Worm (Caenorhabditis elegans) whole organism, L3 larva: ENCODE measurements around the gene srd-45.

Source experiments
- ama-1 ChIP-seq: fragments of 150-350 bp; optimal IDR thresholded peaks from 2 replicates; lab custom pipeline; 2018
- ceh-16 ChIP-seq: sonication (generic microtip); optimal IDR thresholded peaks from 2 replicates; lab custom pipeline; 2017; ENCODE audit warnings: missing biosample characterization, missing genetic modification characterization
- egl-5 ChIP-seq: fragments of 150-350 bp; optimal IDR thresholded peaks from 2 replicates; lab custom pipeline; 2017; ENCODE audit warnings: missing biosample characterization, missing genetic modification reagents, missing genetic modification characterization, inconsistent platforms
- lin-39 ChIP-seq: fragments of 150-350 bp; optimal IDR thresholded peaks from 2 replicates; lab custom pipeline; 2018; ENCODE audit warnings: missing biosample characterization, missing genetic modification reagents, missing genetic modification characterization
- nfya-1 ChIP-seq: sonication (generic microtip); optimal IDR thresholded peaks from 2 replicates; lab custom pipeline; 2017; ENCODE audit warnings: missing genetic modification characterization, mild to moderate bottlenecking, missing compliant biosample characterization, antibody characterized with exemption, moderate library complexity; ENCODE audit not compliant: insufficient read depth
- nhr-11 ChIP-seq: fragments of 150-350 bp; optimal IDR thresholded peaks from 2 replicates; lab custom pipeline; 2014; ENCODE audit warnings: missing biosample characterization, missing genetic modification characterization
- nhr-28 ChIP-seq: fragments of 150-350 bp; optimal IDR thresholded peaks from 2 replicates; lab custom pipeline; 2014; ENCODE audit warnings: missing biosample characterization, missing genetic modification characterization
- nhr-76 ChIP-seq: fragments of 150-350 bp; sonication (generic microtip); optimal IDR thresholded peaks from 5 replicates; lab custom pipeline; 2014; ENCODE audit warnings: missing biosample characterization, missing genetic modification characterization
- sea-2 ChIP-seq: fragments of 150-350 bp; sonication (generic microtip); optimal IDR thresholded peaks from 4 replicates; lab custom pipeline; 2014; ENCODE audit warnings: missing biosample characterization, missing genetic modification reagents, missing genetic modification characterization
- snpc-4 ChIP-seq: fragments of 150-350 bp; optimal IDR thresholded peaks from 2 replicates; lab custom pipeline; 2014; ENCODE audit warnings: missing biosample characterization, missing genetic modification characterization
- unc-62 ChIP-seq: fragments of 150-350 bp; sonication (generic microtip); optimal IDR thresholded peaks from 4 replicates; lab custom pipeline; 2014; ENCODE audit warnings: missing biosample characterization, missing genetic modification reagents, missing genetic modification characterization

DNA sequence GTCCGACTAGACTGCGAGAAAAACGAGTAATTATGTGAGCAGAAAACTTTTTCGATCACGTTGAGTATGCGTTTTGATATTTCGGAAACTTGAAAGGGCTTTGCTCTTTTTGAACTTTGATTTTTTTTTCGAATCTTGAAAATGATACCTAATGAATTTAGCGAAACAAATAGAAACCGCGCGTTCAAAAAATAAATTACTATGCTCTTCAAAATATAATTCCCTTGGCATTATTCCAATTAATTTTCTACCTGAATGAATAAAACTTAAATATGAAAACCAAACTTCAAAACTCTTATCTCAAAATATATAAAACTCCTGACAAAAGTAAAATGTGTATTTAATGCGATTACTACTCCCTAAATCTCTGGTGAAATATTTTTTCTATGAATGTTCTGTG is 13.5 kb upstream of the srd-45 start, which contains the start of gene xtr-2:
- TF ChIP-seq lin-39 (tag; lab: Kevin White, UChicago) (no peak), ceh-16 (tag; lab: Kevin White, UChicago) (no peak), nfya-1 (tag; lab: Kevin White, UChicago) (no peak), nhr-76 (tag; lab: Kevin White, UChicago) (no peak), nhr-11 (tag; lab: Kevin White, UChicago) (no peak), nhr-28 (tag; lab: Kevin White, UChicago) (no peak), unc-62 (GFP tag; lab: Kevin White, UChicago) (no peak), egl-5 (tag; lab: Kevin White, UChicago) (no peak), snpc-4 (tag; lab: Kevin White, UChicago) (no peak), sea-2 (GFP tag; lab: Kevin White, UChicago) (no peak), ama-1 (lab: Kevin White, UChicago) (no peak)
